Worm (Caenorhabditis elegans) whole organism, L2 larva: Measurements from ENCODE around the gene F58A4.2.
A peak's percentile ranks its signal among the peaks of the same experiment; 100 is the strongest.

Experiments used
- C34F6.9 ChIP-seq: fragments of 150-350 bp; optimal IDR thresholded peaks from 2 replicates; lab custom pipeline; 2014; ENCODE audit warnings: missing biosample characterization, missing genetic modification characterization
- F13H6.1 ChIP-seq: sonication (generic microtip); optimal IDR thresholded peaks from 2 replicates; lab custom pipeline; 2016; ENCODE audit warnings: missing genetic modification characterization, missing compliant biosample characterization
- Y55F3AM.14 ChIP-seq: fragments of 200-800 bp; sonication (Bioruptor generic); optimal IDR thresholded peaks from 2 replicates; lab custom pipeline; 2018; ENCODE audit warnings: mild to moderate bottlenecking, missing genetic modification characterization, missing compliant biosample characterization
- ZK546.5 ChIP-seq: sonication (generic microtip); optimal IDR thresholded peaks from 2 replicates; lab custom pipeline; 2017; ENCODE audit warnings: missing biosample characterization, missing genetic modification characterization
- alr-1 ChIP-seq: fragments of 150-350 bp; optimal IDR thresholded peaks from 2 replicates; lab custom pipeline; 2014; ENCODE audit warnings: missing biosample characterization, missing genetic modification characterization
- aly-2 ChIP-seq: fragments of 150-350 bp; optimal IDR thresholded peaks from 2 replicates; lab custom pipeline; 2014; ENCODE audit warnings: missing biosample characterization, missing genetic modification characterization
- ama-1 ChIP-seq: fragments of 150-350 bp; optimal IDR thresholded peaks from 2 replicates; lab custom pipeline; 2018; ENCODE audit warnings: inconsistent platforms
- blmp-1 ChIP-seq: sonication (generic microtip); optimal IDR thresholded peaks from 2 replicates; lab custom pipeline; 2017; ENCODE audit warnings: missing genetic modification characterization, mild to moderate bottlenecking, missing compliant biosample characterization, antibody characterized with exemption, moderate library complexity; ENCODE audit not compliant: insufficient read depth
- ceh-16 ChIP-seq: fragments of 150-350 bp; optimal IDR thresholded peaks from 2 replicates; lab custom pipeline; 2014; ENCODE audit warnings: missing biosample characterization, missing genetic modification characterization
- crh-2 ChIP-seq: sonication (generic microtip); optimal IDR thresholded peaks from 2 replicates; lab custom pipeline; 2017; ENCODE audit warnings: missing biosample characterization, missing genetic modification characterization
- dmd-4 ChIP-seq: sonication (generic microtip); optimal IDR thresholded peaks from 2 replicates; lab custom pipeline; 2017; ENCODE audit warnings: missing biosample characterization, missing genetic modification characterization
- egl-27 ChIP-seq: sonication (generic microtip); optimal IDR thresholded peaks from 3 replicates; lab custom pipeline; 2017; ENCODE audit warnings: missing biosample characterization, missing genetic modification reagents, missing genetic modification characterization
- elt-3 ChIP-seq: sonication (generic microtip); optimal IDR thresholded peaks from 2 replicates; lab custom pipeline; 2017; ENCODE audit warnings: missing biosample characterization, missing genetic modification characterization
- fos-1 ChIP-seq: fragments of 150-350 bp; optimal IDR thresholded peaks from 2 replicates; lab custom pipeline; 2014; ENCODE audit warnings: missing biosample characterization, missing genetic modification characterization
- gmeb-1 ChIP-seq: fragments of 150-350 bp; optimal IDR thresholded peaks from 2 replicates; lab custom pipeline; 2014; ENCODE audit warnings: missing biosample characterization, missing genetic modification characterization
- lin-11 ChIP-seq: fragments of 150-350 bp; sonication (generic microtip); optimal IDR thresholded peaks from 2 replicates; lab custom pipeline; 2014; ENCODE audit warnings: missing biosample characterization, missing genetic modification characterization, inconsistent platforms, mixed read lengths
- lin-13 ChIP-seq: fragments of 150-350 bp; optimal IDR thresholded peaks from 2 replicates; lab custom pipeline; 2014; ENCODE audit warnings: missing biosample characterization, missing genetic modification reagents, missing genetic modification characterization
- lin-39 ChIP-seq: fragments of 150-350 bp; optimal IDR thresholded peaks from 2 replicates; lab custom pipeline; 2014; ENCODE audit warnings: missing biosample characterization, missing genetic modification reagents, missing genetic modification characterization
- lsy-2 ChIP-seq, 2 experiments: fragments of 150-350 bp in 1 of 2; sonication (generic microtip) in 1 of 2; optimal IDR thresholded peaks; 2 replicates each; lab custom pipeline; 2014 to 2017; ENCODE audit warnings: missing biosample characterization in 2 of 2, missing genetic modification characterization in 2 of 2
- mab-5 ChIP-seq: fragments of 150-350 bp; optimal IDR thresholded peaks from 2 replicates; lab custom pipeline; 2014; ENCODE audit warnings: missing biosample characterization, missing genetic modification characterization
- mbf-1 ChIP-seq: sonication (generic microtip); optimal IDR thresholded peaks from 2 replicates; lab custom pipeline; 2017; ENCODE audit warnings: missing biosample characterization, missing genetic modification characterization
- mdl-1 ChIP-seq, 2 experiments: fragments of 150-350 bp in 1 of 2; sonication (generic microtip) in 1 of 2; optimal IDR thresholded peaks; 2 replicates each; lab custom pipeline; 2017; ENCODE audit warnings: missing biosample characterization in 2 of 2, missing genetic modification characterization in 2 of 2
- nhr-11 ChIP-seq: fragments of 150-350 bp; optimal IDR thresholded peaks from 2 replicates; lab custom pipeline; 2014; ENCODE audit warnings: missing biosample characterization, missing genetic modification characterization
- nhr-129 ChIP-seq: fragments of 150-350 bp; optimal IDR thresholded peaks from 2 replicates; lab custom pipeline; 2014; ENCODE audit warnings: missing biosample characterization, missing genetic modification characterization
- nhr-21 ChIP-seq: fragments of 150-350 bp; optimal IDR thresholded peaks from 2 replicates; lab custom pipeline; 2014; ENCODE audit warnings: missing biosample characterization, missing genetic modification characterization
- nhr-23 ChIP-seq: fragments of 150-350 bp; optimal IDR thresholded peaks from 2 replicates; lab custom pipeline; 2014; ENCODE audit warnings: missing biosample characterization, missing genetic modification reagents, missing genetic modification characterization
- nhr-237 ChIP-seq: fragments of 150-350 bp; optimal IDR thresholded peaks from 2 replicates; lab custom pipeline; 2014; ENCODE audit warnings: missing biosample characterization, missing genetic modification characterization
- nhr-25 ChIP-seq: fragments of 150-350 bp; sonication (generic microtip); optimal IDR thresholded peaks from 3 replicates; lab custom pipeline; 2014; ENCODE audit warnings: missing biosample characterization, missing genetic modification characterization
- nhr-6 ChIP-seq: fragments of 150-350 bp; optimal IDR thresholded peaks from 2 replicates; lab custom pipeline; 2014; ENCODE audit warnings: missing biosample characterization, missing genetic modification characterization
- peb-1 ChIP-seq: fragments of 150-350 bp; optimal IDR thresholded peaks from 2 replicates; lab custom pipeline; 2014; ENCODE audit warnings: missing biosample characterization, missing genetic modification characterization
- sem-4 ChIP-seq: fragments of 150-350 bp; optimal IDR thresholded peaks from 2 replicates; lab custom pipeline; 2014; ENCODE audit warnings: missing biosample characterization, missing genetic modification reagents, missing genetic modification characterization
- skn-1 ChIP-seq: sonication (generic microtip); optimal IDR thresholded peaks from 2 replicates; lab custom pipeline; 2017; ENCODE audit warnings: missing biosample characterization, missing genetic modification characterization
- sma-3 ChIP-seq: sonication (generic microtip); optimal IDR thresholded peaks from 2 replicates; lab custom pipeline; 2016; ENCODE audit warnings: missing genetic modification reagents, missing genetic modification characterization, missing compliant biosample characterization
- sma-9 ChIP-seq, 2 experiments: fragments of 150-350 bp in 1 of 2; sonication (generic microtip) in 1 of 2; optimal IDR thresholded peaks; 2 replicates each; lab custom pipeline; 2014 to 2016; ENCODE audit warnings: missing genetic modification characterization in 2 of 2, mild to moderate bottlenecking in 1 of 2, missing biosample characterization in 1 of 2, missing compliant biosample characterization in 1 of 2, missing genetic modification reagents in 1 of 2, moderate library complexity in 1 of 2
- unc-39 ChIP-seq: fragments of 150-350 bp; optimal IDR thresholded peaks from 2 replicates; lab custom pipeline; 2014; ENCODE audit warnings: missing biosample characterization, missing genetic modification characterization
- unc-55 ChIP-seq: fragments of 150-350 bp; sonication (generic microtip); optimal IDR thresholded peaks from 3 replicates; lab custom pipeline; 2014; ENCODE audit warnings: missing biosample characterization, missing genetic modification reagents, missing genetic modification characterization
- zag-1 ChIP-seq: fragments of 150-350 bp; optimal IDR thresholded peaks from 2 replicates; lab custom pipeline; 2014; ENCODE audit warnings: missing biosample characterization, missing genetic modification characterization
- ztf-1 ChIP-seq: fragments of 200-800 bp; sonication (Bioruptor generic); conservative IDR thresholded peaks from 2 replicates; pipeline ENCODE4 v1.3.6; 2022; ENCODE audit warnings: missing genetic modification characterization, missing compliant biosample characterization
- ztf-11 ChIP-seq: sonication (generic microtip); optimal IDR thresholded peaks from 2 replicates; lab custom pipeline; 2017; ENCODE audit warnings: missing biosample characterization, missing genetic modification characterization
- ztf-4 ChIP-seq: fragments of 150-350 bp; optimal IDR thresholded peaks from 2 replicates; lab custom pipeline; 2014; ENCODE audit warnings: missing biosample characterization, missing genetic modification characterization

The F58A4.2 gene

DNA sequence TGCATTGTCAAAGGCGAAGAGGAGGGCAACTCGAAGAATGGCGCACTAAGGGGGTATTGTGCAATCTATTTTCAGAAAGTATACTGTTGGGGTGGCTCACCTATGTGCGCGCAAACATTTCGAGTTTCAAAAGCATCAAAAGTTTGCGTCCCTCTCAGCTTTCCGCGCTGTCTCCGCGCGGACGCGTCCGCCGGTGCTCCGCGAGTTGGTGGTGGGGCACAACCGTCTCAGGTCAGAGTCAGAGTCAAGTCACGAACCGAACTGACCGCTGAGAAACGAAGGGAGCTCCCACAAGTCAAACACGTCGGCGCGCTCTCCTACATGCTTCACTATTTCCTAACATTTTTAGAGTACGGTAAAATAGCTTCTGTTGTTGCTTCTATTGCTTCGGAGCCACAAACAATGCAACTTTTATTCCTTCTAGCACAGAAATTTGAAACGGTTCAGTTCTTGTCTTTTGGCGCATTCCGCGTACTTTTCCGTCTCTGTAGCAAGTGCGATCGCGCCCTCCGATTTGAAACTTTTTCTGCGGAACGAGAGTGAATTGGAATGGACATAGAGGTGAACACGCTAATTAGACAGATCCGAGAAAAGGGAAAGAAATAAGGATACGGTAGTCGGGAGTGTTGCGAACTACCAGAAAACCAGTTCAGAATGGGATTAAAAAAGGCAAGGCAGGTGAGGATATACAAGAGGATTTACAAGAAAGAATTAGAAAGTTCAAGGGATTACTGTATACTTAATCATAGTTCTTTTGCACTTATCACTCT is 38.9 kb upstream of the F58A4.2 start:
- TF ChIP-seq zag-1 (no peak), mbf-1 (tag; lab: Kevin White, UChicago) (no peak), ama-1 (lab: Kevin White, UChicago) (no peak), nhr-6 (no peak), ztf-4 (no peak), lin-11 (no peak), mdl-1 (tag; optimal IDR thresholded peaks at IDR 0.05; lab: Kevin White, UChicago) (no peak)

DNA sequence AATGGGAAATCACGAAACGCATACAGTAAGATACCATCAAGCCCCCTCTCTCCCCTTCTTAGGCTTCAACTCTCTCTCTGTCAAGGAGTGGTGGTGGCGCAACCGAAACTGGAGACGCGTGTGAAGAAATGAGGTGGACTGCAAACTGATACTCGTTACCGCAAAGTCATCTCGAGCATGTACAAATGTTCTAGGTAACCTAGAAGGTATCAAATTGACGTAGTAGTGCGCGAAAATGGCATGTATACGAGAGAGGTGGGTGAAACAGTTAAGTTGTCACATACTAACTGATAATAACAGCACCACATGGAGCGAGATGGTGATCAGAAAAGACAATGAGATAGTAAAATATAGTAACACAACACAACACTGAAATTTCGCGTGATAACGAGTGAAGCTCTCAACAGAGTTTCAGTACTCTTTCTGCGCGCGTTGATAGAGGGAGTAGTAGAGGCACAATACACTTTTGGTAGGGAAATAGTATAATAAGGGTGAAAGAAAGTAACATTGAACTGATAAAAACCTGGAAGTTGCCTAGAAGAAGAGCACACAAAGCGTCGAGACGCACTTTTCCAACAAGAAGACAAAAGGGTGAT is 37.7 kb upstream of the F58A4.2 start:
- TF ChIP-seq C34F6.9 (tag; lab: Kevin White, UChicago), result no peak
- no peak for TF ChIP-seq ZK546.5 (tag; lab: Kevin White, UChicago)
- TF ChIP-seq fos-1 (tag; lab: Kevin White, UChicago), result peak; percentile 62
- TF ChIP-seq alr-1 (tag; lab: Kevin White, UChicago), result no peak
- no peak for TF ChIP-seq blmp-1 (tag; lab: Kevin White, UChicago)
- peak; percentile 17 for TF ChIP-seq sma-9 (GFP tag; optimal IDR thresholded peaks at IDR 0.05; lab: Kevin White, UChicago)
- no peak for TF ChIP-seq sma-9 (tag; optimal IDR thresholded peaks at IDR 0.05; lab: Kevin White, UChicago)
- peak; percentile 14 for TF ChIP-seq sma-3
- TF ChIP-seq Y55F3AM.14 (GFP tag; lab: Kevin White, UChicago), result peak; percentile 21
- TF ChIP-seq crh-2 (tag; lab: Kevin White, UChicago), result peak; percentile 35

- TF ChIP-seq sma-3 (no peak), Y55F3AM.14 (GFP tag; lab: Kevin White, UChicago) (no peak), ZK546.5 (tag; lab: Kevin White, UChicago) (no peak), fos-1 (tag; lab: Kevin White, UChicago) (no peak), nhr-23 (tag; lab: Kevin White, UChicago) (no peak), zag-1 (no peak), unc-39 (tag; lab: Kevin White, UChicago) (no peak), crh-2 (tag; lab: Kevin White, UChicago) (no peak), ztf-1 (no peak), nhr-11 (tag; lab: Kevin White, UChicago) (no peak), dmd-4 (tag; lab: Kevin White, UChicago) (no peak), nhr-6 (no peak), F13H6.1 (tag; lab: Kevin White, UChicago) (no peak), C34F6.9 (tag; lab: Kevin White, UChicago) (no peak), aly-2 (no peak), mbf-1 (tag; lab: Kevin White, UChicago) (no peak), peb-1 (tag; lab: Kevin White, UChicago) (no peak), lsy-2 (tag; optimal IDR thresholded peaks at IDR 0.05; lab: Kevin White, UChicago) (no peak)
Observed at ce11 chrIII:9637016-9637415, 36.5 kb upstream of the F58A4.2 start, which contains the start of gene gei-13. gei-13 (minus strand) TSS chrIII:9637116.

ce11 chrIII:9631117-9631655 is 30.6 kb upstream of the F58A4.2 start, which contains the start of gene ubc-7:
ubc-7 (minus strand) TSS chrIII:9631167.
- TF ChIP-seq lin-11 (peak; percentile 81), elt-3 (tag; lab: Kevin White, UChicago) (no peak), mab-5 (tag; lab: Kevin White, UChicago) (peak; percentile 74), lsy-2 (tag; optimal IDR thresholded peaks at IDR 0.05; lab: Kevin White, UChicago) (peak; percentile 61 to 92), egl-27 (tag; lab: Kevin White, UChicago) (no peak), nhr-23 (tag; lab: Kevin White, UChicago) (no peak), zag-1 (no peak), lin-13 (GFP tag; lab: Kevin White, UChicago) (peak; percentile 87), mdl-1 (tag; optimal IDR thresholded peaks at IDR 0.05; lab: Kevin White, UChicago) (peak in 1 of 2 experiments; percentile 72), C34F6.9 (tag; lab: Kevin White, UChicago) (peak; percentile 83), mbf-1 (tag; lab: Kevin White, UChicago) (no peak), F13H6.1 (tag; lab: Kevin White, UChicago) (peak; percentile 64), nhr-6 (peak; percentile 67), sma-3 (peak; percentile 70), nhr-129 (tag; lab: Kevin White, UChicago) (peak; percentile 78), aly-2 (no peak), lin-39 (tag; lab: Kevin White, UChicago) (no peak), nhr-25 (tag; lab: Kevin White, UChicago) (peak; percentile 88), nhr-11 (tag; lab: Kevin White, UChicago) (no peak), skn-1 (tag; lab: Kevin White, UChicago) (peak; percentile 60), gmeb-1 (tag; lab: Kevin White, UChicago) (peak; percentile 98), fos-1 (tag; lab: Kevin White, UChicago) (peak; percentile 50), nhr-237 (tag; lab: Kevin White, UChicago) (no peak), ztf-11 (tag; lab: Kevin White, UChicago) (no peak), ceh-16 (tag; lab: Kevin White, UChicago) (no peak), ZK546.5 (tag; lab: Kevin White, UChicago) (peak; percentile 26), ama-1 (lab: Kevin White, UChicago) (peak; percentile 85), nhr-21 (tag; lab: Kevin White, UChicago) (peak; percentile 84), peb-1 (tag; lab: Kevin White, UChicago) (no peak), sem-4 (peak; percentile 59), blmp-1 (tag; lab: Kevin White, UChicago) (peak; percentile 97), sma-9 (GFP tag; optimal IDR thresholded peaks at IDR 0.05; lab: Kevin White, UChicago) (peak; percentile 81), sma-9 (tag; optimal IDR thresholded peaks at IDR 0.05; lab: Kevin White, UChicago) (no peak), unc-55 (peak; percentile 95)
